Worm (Caenorhabditis elegans) whole organism, L4/young adult: ENCODE measurements around the gene F54F2.6.

Source experiments
- W03F9.2 ChIP-seq: fragments of 150-350 bp; optimal IDR thresholded peaks from 2 replicates; lab custom pipeline; 2014; ENCODE audit warnings: missing biosample characterization, missing genetic modification characterization
- him-1 ChIP-seq: sonication (generic microtip); optimal IDR thresholded peaks from 2 replicates; lab custom pipeline; 2016; ENCODE audit warnings: missing genotype, missing genetic modification reagents, missing genetic modification characterization, missing compliant biosample characterization

- TF ChIP-seq him-1 (no peak), W03F9.2 (tag; lab: Kevin White, UChicago) (peak; percentile 73)
These were observed 47.2 kb upstream of the F54F2.6 start for ce11 chrIII:8847722-8848121.
